Fruit fly (Drosophila melanogaster) whole organism, embryonic: Measurements from ENCODE around the gene Galphai.

Experiments
- Atf-2 ChIP-seq: fragments of 200-800 bp; sonication (Bioruptor generic); optimal IDR thresholded peaks from 2 replicates; lab custom pipeline; 2016; ENCODE audit warnings: missing biosample characterization, missing genetic modification characterization
- Bgb ChIP-seq: fragments of 200-800 bp; sonication (Bioruptor generic); IDR thresholded peaks from 2 replicates; pipeline ENCODE4 v1.3.6; 2022; ENCODE audit warnings: missing biosample characterization, missing genetic modification characterization; ENCODE audit not compliant: partially characterized antibody
- CG11398 ChIP-seq: fragments of 200-800 bp; sonication (Bioruptor generic); optimal IDR thresholded peaks from 2 replicates; lab custom pipeline; 2016; ENCODE audit warnings: missing biosample characterization, missing genetic modification characterization
- CG14014 ChIP-seq: fragments of 200-800 bp; sonication (Bioruptor generic); IDR thresholded peaks from 2 replicates; pipeline ENCODE4 v1.3.6; 2022; ENCODE audit warnings: missing biosample characterization, missing genetic modification characterization
- CG15601 ChIP-seq: fragments of 200-800 bp; sonication (Bioruptor generic); optimal IDR thresholded peaks from 3 replicates; lab custom pipeline; 2019; ENCODE audit warnings: missing biosample characterization, mild to moderate bottlenecking, missing genetic modification characterization, moderate library complexity
- CG16779 ChIP-seq: fragments of 200-800 bp; sonication (Bioruptor generic); IDR thresholded peaks from 2 replicates; pipeline ENCODE4 v1.3.6; 2022; ENCODE audit warnings: missing biosample characterization, missing genetic modification characterization
- CG18599 ChIP-seq: fragments of 200-800 bp; sonication (Bioruptor generic); optimal IDR thresholded peaks from 3 replicates; lab custom pipeline; 2017; ENCODE audit warnings: missing biosample characterization, missing genetic modification characterization, mild to moderate bottlenecking, moderate library complexity, missing genetic modification reagents
- CG18619 ChIP-seq: fragments of 200-800 bp; sonication (Bioruptor generic); optimal IDR thresholded peaks from 3 replicates; lab custom pipeline; 2017; ENCODE audit warnings: missing biosample characterization, mild to moderate bottlenecking, missing genetic modification characterization
- CG2199 ChIP-seq: fragments of 200-800 bp; sonication (Bioruptor generic); IDR thresholded peaks from 3 replicates; pipeline ENCODE4 v1.3.6; 2022; ENCODE audit warnings: missing biosample characterization, missing genetic modification characterization
- CG31441 ChIP-seq: fragments of 200-800 bp; sonication (Bioruptor generic); IDR thresholded peaks from 2 replicates; pipeline ENCODE4 v1.3.6; 2022; ENCODE audit warnings: missing biosample characterization, missing genetic modification characterization
- CG6272 ChIP-seq: fragments of 200-800 bp; sonication (Bioruptor generic); IDR thresholded peaks from 2 replicates; pipeline ENCODE4 v1.3.6; 2022; ENCODE audit warnings: missing biosample characterization, missing genetic modification characterization
- CG6683 ChIP-seq: fragments of 200-800 bp; sonication (Bioruptor generic); optimal IDR thresholded peaks from 2 replicates; lab custom pipeline; 2017; ENCODE audit warnings: missing biosample characterization, mild to moderate bottlenecking, missing genetic modification characterization, missing genetic modification reagents
- CG6791 ChIP-seq: fragments of 200-800 bp; sonication (Bioruptor generic); IDR thresholded peaks from 3 replicates; pipeline ENCODE4 v1.3.6; 2022; ENCODE audit warnings: missing biosample characterization, missing genetic modification characterization; ENCODE audit not compliant: partially characterized antibody
- CG7786 ChIP-seq: fragments of 200-800 bp; sonication (Bioruptor generic); optimal IDR thresholded peaks from 2 replicates; lab custom pipeline; 2016; ENCODE audit warnings: missing biosample characterization, missing genetic modification characterization
- CG7928 ChIP-seq: fragments of 200-800 bp; sonication (Bioruptor generic); optimal IDR thresholded peaks from 2 replicates; lab custom pipeline; 2017; ENCODE audit warnings: missing biosample characterization, mild to moderate bottlenecking, missing genetic modification characterization
- D ChIP-seq, 2 experiments: fragments of 200-800 bp in 1 of 2; fragments of >200 bp in 1 of 2; sonication (Bioruptor generic) in 1 of 2; optimal IDR thresholded peaks; 2 replicates in 1 of 2; 3 replicates in 1 of 2; lab custom pipeline; 2017; ENCODE audit warnings: mild to moderate bottlenecking in 1 of 2, missing biosample characterization in 1 of 2, missing genetic modification characterization in 1 of 2, missing genetic modification reagents in 1 of 2
- D19A ChIP-seq: fragments of 200-800 bp; optimal IDR thresholded peaks from 3 replicates; lab custom pipeline; 2019; ENCODE audit warnings: missing biosample characterization, mild to moderate bottlenecking, missing genetic modification characterization, moderate library complexity
- Dek ChIP-seq: fragments of 200-800 bp; sonication (Bioruptor generic); optimal IDR thresholded peaks from 3 replicates; lab custom pipeline; 2019; ENCODE audit warnings: missing biosample characterization, mild to moderate bottlenecking, missing genetic modification characterization, moderate library complexity
- E2f2 ChIP-seq: fragments of 200-800 bp; sonication (Bioruptor generic); IDR thresholded peaks from 2 replicates; pipeline ENCODE4 v1.3.6; 2022; ENCODE audit warnings: missing biosample characterization, missing genetic modification characterization
- Hr3 ChIP-seq: fragments of 200-800 bp; sonication (Bioruptor generic); optimal IDR thresholded peaks from 3 replicates; lab custom pipeline; 2016; ENCODE audit warnings: missing biosample characterization, missing genetic modification characterization
- MBD-R2 ChIP-seq: fragments of 200-800 bp; sonication (Bioruptor generic); IDR thresholded peaks from 2 replicates; pipeline ENCODE4 v1.3.6; 2022; ENCODE audit warnings: missing biosample characterization, missing genetic modification characterization
- Mrtf ChIP-seq: fragments of 200-800 bp; sonication (Bioruptor generic); IDR thresholded peaks from 3 replicates; pipeline ENCODE4 v1.3.6; 2022; ENCODE audit warnings: missing biosample characterization, missing genetic modification characterization
- NfI ChIP-seq: fragments of 200-800 bp; sonication (Bioruptor generic); optimal IDR thresholded peaks from 3 replicates; lab custom pipeline; 2018; ENCODE audit warnings: missing biosample characterization, mild to moderate bottlenecking, missing genetic modification characterization, moderate library complexity
- Taf1 ChIP-seq: fragments of 200-800 bp; sonication (Bioruptor generic); IDR thresholded peaks from 2 replicates; pipeline ENCODE4 v1.3.6; 2022; ENCODE audit warnings: missing biosample characterization, missing genetic modification characterization
- Xbp1 ChIP-seq: fragments of 200-800 bp; sonication (Bioruptor generic); optimal IDR thresholded peaks from 3 replicates; lab custom pipeline; 2016; ENCODE audit warnings: missing biosample characterization, mild to moderate bottlenecking, missing genetic modification characterization
- ash1 ChIP-seq: fragments of 200-800 bp; sonication (Bioruptor generic); optimal IDR thresholded peaks from 2 replicates; lab custom pipeline; 2018; ENCODE audit warnings: missing biosample characterization, mild to moderate bottlenecking, missing genetic modification characterization
- bigmax ChIP-seq: fragments of 200-800 bp; sonication (Bioruptor generic); optimal IDR thresholded peaks from 2 replicates; lab custom pipeline; 2018; ENCODE audit warnings: missing biosample characterization, mild to moderate bottlenecking, missing genetic modification characterization
- chif ChIP-seq, 2 experiments: fragments of 200-800 bp; sonication (Bioruptor generic); optimal IDR thresholded peaks; 3 replicates each; lab custom pipeline; 2016; ENCODE audit warnings: missing biosample characterization in 2 of 2, missing genetic modification characterization in 2 of 2
- chm ChIP-seq: fragments of 200-800 bp; sonication (Bioruptor generic); IDR thresholded peaks from 2 replicates; pipeline ENCODE4 v1.3.6; 2022; ENCODE audit warnings: missing biosample characterization, missing genetic modification characterization
- disco-r ChIP-seq: fragments of 200-800 bp; sonication (Bioruptor generic); optimal IDR thresholded peaks from 2 replicates; lab custom pipeline; 2016; ENCODE audit warnings: missing biosample characterization, missing genetic modification characterization
- dm ChIP-seq: fragments of 200-800 bp; sonication (Bioruptor generic); optimal IDR thresholded peaks from 3 replicates; lab custom pipeline; 2016; ENCODE audit warnings: missing biosample characterization, missing genetic modification characterization
- dmrt11E ChIP-seq: fragments of 200-800 bp; sonication (Bioruptor generic); optimal IDR thresholded peaks from 3 replicates; lab custom pipeline; 2018; ENCODE audit warnings: missing biosample characterization, mild to moderate bottlenecking, missing genetic modification characterization, moderate library complexity
- emc ChIP-seq: fragments of 200-800 bp; sonication (Bioruptor generic); optimal IDR thresholded peaks from 2 replicates; lab custom pipeline; 2016; ENCODE audit warnings: missing biosample characterization, missing genetic modification characterization
- fd102C ChIP-seq: fragments of 200-800 bp; sonication (Bioruptor generic); optimal IDR thresholded peaks from 2 replicates; lab custom pipeline; 2018; ENCODE audit warnings: missing biosample characterization, mild to moderate bottlenecking, missing genetic modification characterization, moderate library complexity
- fru ChIP-seq: fragments of >200 bp; optimal IDR thresholded peaks from 2 replicates; lab custom pipeline; 2017
- h ChIP-seq: fragments of >200 bp; optimal IDR thresholded peaks from 2 replicates; lab custom pipeline; 2017
- ken ChIP-seq: fragments of 200-800 bp; sonication (Bioruptor generic); IDR thresholded peaks from 3 replicates; pipeline ENCODE4 v1.3.6; 2022; ENCODE audit warnings: missing biosample characterization, missing genetic modification characterization
- pan ChIP-seq, 4 experiments: fragments of >200 bp in 3 of 4; fragments of 200-800 bp in 1 of 4; sonication (Bioruptor generic) in 1 of 4; optimal IDR thresholded peaks in 3 of 4; IDR thresholded peaks in 1 of 4; 2 replicates each; pipeline versions ENCODE4 v1.3.6 to Lab custom; 2017 to 2022; ENCODE audit warnings: missing biosample characterization in 2 of 4, missing genetic modification characterization in 2 of 4, mixed read lengths in 1 of 4
- ro ChIP-seq: fragments of 200-800 bp; sonication (Bioruptor generic); IDR thresholded peaks from 2 replicates; pipeline ENCODE4 v1.3.6; 2022; ENCODE audit warnings: missing biosample characterization, missing genetic modification characterization
- sd ChIP-seq: fragments of 200-800 bp; sonication (Bioruptor generic); optimal IDR thresholded peaks from 3 replicates; lab custom pipeline; 2018; ENCODE audit warnings: missing biosample characterization, mild to moderate bottlenecking, missing genetic modification characterization, moderate library complexity
- sens-2 ChIP-seq: fragments of 200-800 bp; sonication (Bioruptor generic); IDR thresholded peaks from 2 replicates; pipeline ENCODE4 v1.3.6; 2022; ENCODE audit warnings: missing biosample characterization, missing genetic modification characterization
- shn ChIP-seq: fragments of 200-800 bp; sonication (Bioruptor generic); optimal IDR thresholded peaks from 3 replicates; lab custom pipeline; 2016; ENCODE audit warnings: missing biosample characterization, missing genetic modification characterization
- so ChIP-seq: fragments of 200-800 bp; sonication (Bioruptor generic); IDR thresholded peaks from 3 replicates; pipeline ENCODE4 v1.3.6; 2022; ENCODE audit warnings: missing biosample characterization, missing genetic modification characterization
- tgo ChIP-seq: fragments of 200-800 bp; sonication (Bioruptor generic); IDR thresholded peaks from 3 replicates; pipeline ENCODE4 v1.3.6; 2022; ENCODE audit warnings: missing biosample characterization, missing genetic modification characterization
- tll ChIP-seq, 2 experiments: fragments of 200-800 bp in 1 of 2; fragments of >200 bp in 1 of 2; sonication (Bioruptor generic) in 1 of 2; optimal IDR thresholded peaks; 2 replicates each; lab custom pipeline; 2017 to 2019; ENCODE audit warnings: missing biosample characterization in 2 of 2, missing genetic modification characterization in 2 of 2, mild to moderate bottlenecking in 1 of 2, moderate library complexity in 1 of 2
- unc-4 ChIP-seq: fragments of 200-800 bp; sonication (Bioruptor generic); IDR thresholded peaks from 2 replicates; pipeline ENCODE4 v1.3.6; 2022; ENCODE audit warnings: missing biosample characterization, missing genetic modification characterization; ENCODE audit not compliant: partially characterized antibody
- usp ChIP-seq: fragments of >200 bp; optimal IDR thresholded peaks from 2 replicates; lab custom pipeline; 2017; ENCODE audit warnings: missing biosample characterization, missing genetic modification characterization
- vnd ChIP-seq: fragments of 200-800 bp; sonication (Bioruptor generic); IDR thresholded peaks from 3 replicates; pipeline ENCODE4 v1.3.6; 2022; ENCODE audit warnings: missing biosample characterization, missing genetic modification characterization; ENCODE audit not compliant: partially characterized antibody
- zen ChIP-seq: fragments of 200-800 bp; sonication (Bioruptor generic); optimal IDR thresholded peaks from 3 replicates; lab custom pipeline; 2018; ENCODE audit warnings: missing biosample characterization, mild to moderate bottlenecking, missing genetic modification characterization, moderate library complexity

The Galphai gene

dm6 chr3L:6964488-6965152 is 15.2 kb downstream of the Galphai start, which contains the start of gene sgl (continued):
- TF ChIP-seq CG18619: no peak
- no peak for TF ChIP-seq disco-r (GFP tag; lab: Kevin White, UChicago)
- peak; percentile 48; the same call in 1 of the 2 replicates for TF ChIP-seq unc-4
- TF ChIP-seq Xbp1 (GFP tag; lab: Kevin White, UChicago): peak; percentile 11
- TF ChIP-seq CG14014 (GFP tag; lab: Robert Waterston, UW): peak; percentile 53; the same call in 1 of the 2 replicates
- TF ChIP-seq Bgb (GFP tag; lab: Robert Waterston, UW): peak; percentile 62; the same call in 1 of the 2 replicates
- peak; percentile 66 for TF ChIP-seq E2f2 (GFP tag; lab: Robert Waterston, UW)
- no peak for TF ChIP-seq Taf1
- no peak for TF ChIP-seq CG6272
- TF ChIP-seq h: no peak
- no peak for TF ChIP-seq CG18599 (GFP tag; lab: Kevin White, UChicago)
- TF ChIP-seq D19A (tag; lab: Kevin White, UChicago): peak; percentile 11
- peak; percentile 82 for TF ChIP-seq CG15601 (tag; lab: Kevin White, UChicago)
- TF ChIP-seq D (optimal IDR thresholded peaks at IDR 0.05; lab: Kevin White, UChicago): peak; percentile 75
- no peak for TF ChIP-seq D (GFP tag; optimal IDR thresholded peaks at IDR 0.05; lab: Kevin White, UChicago)
- TF ChIP-seq sens-2 (GFP tag; lab: Robert Waterston, UW): peak; percentile 47
- TF ChIP-seq CG7928 (GFP tag; lab: Kevin White, UChicago): no peak
- TF ChIP-seq usp (GFP tag; lab: Kevin White, UChicago): no peak
- peak; percentile 56 for TF ChIP-seq CG11398 (GFP tag; lab: Kevin White, UChicago)
- TF ChIP-seq dm: peak; percentile 65
- TF ChIP-seq Mrtf: no peak
- TF ChIP-seq dmrt11E (tag; lab: Kevin White, UChicago): no peak
- TF ChIP-seq shn (GFP tag; lab: Kevin White, UChicago): peak; percentile 10
- TF ChIP-seq bigmax (GFP tag; lab: Kevin White, UChicago): peak; percentile 20
- peak; percentile 50 for TF ChIP-seq CG6683
- peak; percentile 41 for TF ChIP-seq Dek (tag; lab: Kevin White, UChicago)
- TF ChIP-seq Hr3 (GFP tag; lab: Kevin White, UChicago): no peak
- TF ChIP-seq vnd: no peak
- TF ChIP-seq CG2199 (GFP tag; lab: Robert Waterston, UW): 0 out of 3 replicates have a peak, but pooled peaks have one; percentile 7
- TF ChIP-seq CG31441: no peak
- no peak for TF ChIP-seq ro (GFP tag; lab: Robert Waterston, UW)
- 0 out of 3 replicates have a peak, but pooled peaks have one; percentile 41 for TF ChIP-seq so (GFP tag; lab: Robert Waterston, UW)
- TF ChIP-seq zen (tag; lab: Kevin White, UChicago): peak; percentile 30
- no peak for TF ChIP-seq chif (GFP tag; optimal IDR thresholded peaks at IDR 0.05; lab: Kevin White, UChicago)
- no peak for TF ChIP-seq fd102C
- no peak for TF ChIP-seq ash1 (GFP tag; lab: Kevin White, UChicago)
- no peak for TF ChIP-seq Atf-2
- 0 out of 2 replicates have a peak, but pooled peaks have one; percentile 34 for TF ChIP-seq CG16779 (GFP tag; lab: Robert Waterston, UW)
- TF ChIP-seq tgo (GFP tag; lab: Robert Waterston, UW): no peak
- no peak for TF ChIP-seq sd (tag; lab: Kevin White, UChicago)
- TF ChIP-seq pan (optimal IDR thresholded peaks at IDR 0.05; lab: Kevin White, UChicago): no peak
- TF ChIP-seq pan (GFP tag; optimal IDR thresholded peaks at IDR 0.05 in 1 of 2, IDR thresholded peaks at IDR 0.05 in 1 of 2): peak in 1 of 2 experiments; percentile 48
- peak; percentile 14 for TF ChIP-seq NfI (GFP tag; lab: Kevin White, UChicago)
- peak; percentile 68; the same call in 1 of the 3 replicates for TF ChIP-seq CG6791
- TF ChIP-seq chm (GFP tag; lab: Robert Waterston, UW): peak; percentile 81
- TF ChIP-seq tll (GFP tag; optimal IDR thresholded peaks at IDR 0.05; lab: Kevin White, UChicago): peak in 1 of 2 experiments; percentile 53
- TF ChIP-seq ken (GFP tag; lab: Robert Waterston, UW): peak; percentile 59; the same call in 1 of the 3 replicates
- TF ChIP-seq CG7786: peak; percentile 18
- TF ChIP-seq emc (GFP tag; lab: Kevin White, UChicago): no peak
- no peak for TF ChIP-seq MBD-R2
- TF ChIP-seq fru: no peak
